Worm (Caenorhabditis elegans) whole organism, L4 larva: Measurements from ENCODE around the gene Y17D7B.10.
A peak's percentile ranks its signal among the peaks of the same experiment; 100 is the strongest.

Experiments
- F44E2.7 ChIP-seq: fragments of 200-800 bp; sonication (Bioruptor generic); IDR thresholded peaks from 2 replicates; pipeline ENCODE4 v2.1.2; 2022; ENCODE audit warnings: missing genetic modification characterization, missing compliant biosample characterization
- R02D3.7 ChIP-seq: fragments of 150-350 bp; sonication (generic microtip); optimal IDR thresholded peaks from 3 replicates; lab custom pipeline; 2014; ENCODE audit warnings: missing biosample characterization, missing genetic modification characterization
- T26A8.4 ChIP-seq: fragments of 200-800 bp; sonication (Bioruptor generic); IDR thresholded peaks from 2 replicates; pipeline ENCODE4 v1.3.6; 2022; ENCODE audit warnings: missing genetic modification characterization, missing compliant biosample characterization
- Y105C5A.15 ChIP-seq: fragments of 200-800 bp; sonication (Bioruptor generic); IDR thresholded peaks from 2 replicates; pipeline ENCODE4 v1.3.6; 2022; ENCODE audit warnings: missing genetic modification characterization, missing compliant biosample characterization
- ZK337.2 ChIP-seq: fragments of 200-800 bp; sonication (Bioruptor generic); IDR thresholded peaks from 2 replicates; pipeline ENCODE4 v1.3.6; 2022; ENCODE audit warnings: missing genetic modification reagents, missing genetic modification characterization, missing compliant biosample characterization
- ama-1 ChIP-seq: fragments of 150-350 bp; optimal IDR thresholded peaks from 2 replicates; lab custom pipeline; 2014; ENCODE audit warnings: inconsistent platforms, mixed read lengths
- arid-1 ChIP-seq: fragments of 200-800 bp; sonication (Bioruptor generic); conservative IDR thresholded peaks from 2 replicates; pipeline ENCODE4 v1.3.6; 2022; ENCODE audit warnings: missing genetic modification reagents, missing genetic modification characterization, missing compliant biosample characterization
- ceh-20 ChIP-seq: fragments of 200-800 bp; sonication (Bioruptor generic); IDR thresholded peaks from 2 replicates; pipeline ENCODE4 v1.3.6; 2022; ENCODE audit warnings: missing genetic modification reagents, missing genetic modification characterization, missing compliant biosample characterization
- ceh-32 ChIP-seq: sonication (generic microtip); optimal IDR thresholded peaks from 2 replicates; lab custom pipeline; 2016; ENCODE audit warnings: mild to moderate bottlenecking, missing genetic modification characterization, missing compliant biosample characterization; ENCODE audit not compliant: poor library complexity
- ceh-62 ChIP-seq: sonication (generic microtip); optimal IDR thresholded peaks from 2 replicates; lab custom pipeline; 2017; ENCODE audit warnings: missing biosample characterization, missing genetic modification characterization
- ceh-82 ChIP-seq: sonication (generic microtip); optimal IDR thresholded peaks from 2 replicates; lab custom pipeline; 2017; ENCODE audit warnings: missing biosample characterization, missing genetic modification characterization
- ces-1 ChIP-seq: fragments of 150-350 bp; sonication (generic microtip); optimal IDR thresholded peaks from 4 replicates; lab custom pipeline; 2014; ENCODE audit warnings: missing biosample characterization, missing genetic modification reagents, missing genetic modification characterization
- cey-2 ChIP-seq: sonication (generic microtip); optimal IDR thresholded peaks from 3 replicates; lab custom pipeline; 2017; ENCODE audit warnings: missing genetic modification characterization, mild to moderate bottlenecking, missing compliant biosample characterization, antibody characterized with exemption, borderline replicate concordance; ENCODE audit not compliant: insufficient read depth
- daf-19 ChIP-seq: fragments of 200-800 bp; sonication (Bioruptor generic); conservative IDR thresholded peaks from 2 replicates; pipeline ENCODE4 v1.3.6; 2022; ENCODE audit warnings: missing genetic modification characterization, missing compliant biosample characterization
- dmd-6 ChIP-seq: fragments of 200-800 bp; sonication (Bioruptor generic); IDR thresholded peaks from 2 replicates; pipeline ENCODE4 v1.3.6; 2022; ENCODE audit warnings: missing genetic modification reagents, missing genetic modification characterization, missing compliant biosample characterization
- dmd-9 ChIP-seq: fragments of 200-800 bp; sonication (Bioruptor generic); IDR thresholded peaks from 2 replicates; pipeline ENCODE4 v1.3.6; 2022; ENCODE audit warnings: missing genetic modification reagents, missing genetic modification characterization, missing compliant biosample characterization
- dpl-1 ChIP-seq: fragments of 150-350 bp; optimal IDR thresholded peaks from 2 replicates; lab custom pipeline; 2014; ENCODE audit warnings: missing biosample characterization, missing genetic modification reagents, missing genetic modification characterization
- duxl-1 ChIP-seq: sonication (generic microtip); optimal IDR thresholded peaks from 2 replicates; lab custom pipeline; 2016; ENCODE audit warnings: mild to moderate bottlenecking, missing genetic modification characterization, moderate library complexity, missing compliant biosample characterization; ENCODE audit not compliant: poor library complexity
- dve-1 ChIP-seq: sonication (generic microtip); optimal IDR thresholded peaks from 2 replicates; lab custom pipeline; 2017; ENCODE audit warnings: antibody characterized with exemption, mild to moderate bottlenecking, missing genetic modification characterization, missing compliant biosample characterization; ENCODE audit not compliant: insufficient read depth
- egl-43 ChIP-seq: fragments of 200-800 bp; sonication (Bioruptor generic); IDR thresholded peaks from 2 replicates; pipeline ENCODE4 v1.3.6; 2022; ENCODE audit warnings: missing genetic modification reagents, missing genetic modification characterization, missing compliant biosample characterization
- fos-1 ChIP-seq: fragments of 150-350 bp; optimal IDR thresholded peaks from 2 replicates; lab custom pipeline; 2014; ENCODE audit warnings: missing biosample characterization, missing genetic modification characterization
- gei-8 ChIP-seq: fragments of 200-800 bp; sonication (Bioruptor generic); optimal IDR thresholded peaks from 2 replicates; lab custom pipeline; 2018; ENCODE audit warnings: mild to moderate bottlenecking, missing genetic modification characterization, missing compliant biosample characterization
- hlh-11 ChIP-seq: fragments of 200-800 bp; sonication (Bioruptor generic); optimal IDR thresholded peaks from 2 replicates; lab custom pipeline; 2018; ENCODE audit warnings: mild to moderate bottlenecking, missing genetic modification characterization, missing compliant biosample characterization
- hlh-30 ChIP-seq: sonication (generic microtip); optimal IDR thresholded peaks from 2 replicates; lab custom pipeline; 2017; ENCODE audit warnings: antibody characterized with exemption, mild to moderate bottlenecking, missing genetic modification characterization, missing compliant biosample characterization; ENCODE audit not compliant: insufficient read depth
- lin-1 ChIP-seq: fragments of 200-800 bp; sonication (Bioruptor generic); IDR thresholded peaks from 2 replicates; pipeline ENCODE4 v1.3.6; 2022; ENCODE audit warnings: missing genetic modification reagents, missing genetic modification characterization, missing compliant biosample characterization
- lin-29 ChIP-seq: fragments of 200-800 bp; sonication (Bioruptor generic); IDR thresholded peaks from 2 replicates; pipeline ENCODE4 v1.3.6; 2022; ENCODE audit warnings: missing genetic modification reagents, missing genetic modification characterization, missing compliant biosample characterization
- lir-3 ChIP-seq: sonication (generic microtip); optimal IDR thresholded peaks from 2 replicates; lab custom pipeline; 2016; ENCODE audit warnings: mild to moderate bottlenecking, missing genetic modification characterization, missing compliant biosample characterization
- lsy-2 ChIP-seq, 2 experiments: fragments of 150-350 bp in 1 of 2; sonication (generic microtip) in 1 of 2; optimal IDR thresholded peaks; 2 replicates each; lab custom pipeline; 2014 to 2017; ENCODE audit warnings: missing biosample characterization in 2 of 2, missing genetic modification characterization in 2 of 2
- madf-5 ChIP-seq, 2 experiments: fragments of 200-800 bp; sonication (Bioruptor generic); IDR thresholded peaks; 2 replicates each; pipeline ENCODE4 v1.3.6; 2022; ENCODE audit warnings: missing compliant biosample characterization in 2 of 2, missing genetic modification characterization in 2 of 2
- madf-9 ChIP-seq: fragments of 200-800 bp; sonication (Bioruptor generic); conservative IDR thresholded peaks from 2 replicates; pipeline ENCODE4 v1.3.6; 2022; ENCODE audit warnings: missing genetic modification reagents, missing genetic modification characterization, missing compliant biosample characterization
- mdl-1 ChIP-seq, 2 experiments: fragments of 150-350 bp in 1 of 2; sonication (generic microtip) in 1 of 2; optimal IDR thresholded peaks; 2 replicates each; lab custom pipeline; 2014 to 2017; ENCODE audit warnings: missing biosample characterization in 2 of 2, missing genetic modification characterization in 2 of 2
- mdt-29 ChIP-seq: fragments of 200-800 bp; sonication (Bioruptor generic); IDR thresholded peaks from 2 replicates; pipeline ENCODE4 v1.3.6; 2022; ENCODE audit warnings: missing genetic modification reagents, missing genetic modification characterization, missing compliant biosample characterization
- mep-1 ChIP-seq: fragments of 150-350 bp; sonication (generic microtip); optimal IDR thresholded peaks from 3 replicates; lab custom pipeline; 2014; ENCODE audit warnings: missing biosample characterization, missing genetic modification characterization
- nhr-237 ChIP-seq: sonication (generic microtip); optimal IDR thresholded peaks from 2 replicates; lab custom pipeline; 2017; ENCODE audit warnings: missing biosample characterization, missing genetic modification characterization
- nhr-25 ChIP-seq: sonication (generic microtip); optimal IDR thresholded peaks from 2 replicates; lab custom pipeline; 2017; ENCODE audit warnings: missing genetic modification characterization, mild to moderate bottlenecking, missing compliant biosample characterization, antibody characterized with exemption, moderate library complexity, borderline replicate concordance; ENCODE audit not compliant: insufficient read depth
- nhr-28 ChIP-seq: fragments of 150-350 bp; optimal IDR thresholded peaks from 2 replicates; lab custom pipeline; 2014; ENCODE audit warnings: missing biosample characterization, missing genetic modification characterization
- nhr-41 ChIP-seq: fragments of 200-800 bp; sonication (Bioruptor generic); IDR thresholded peaks from 2 replicates; pipeline ENCODE4 v1.3.6; 2022; ENCODE audit warnings: missing genetic modification reagents, missing genetic modification characterization, missing compliant biosample characterization
- nhr-48 ChIP-seq: sonication (generic microtip); optimal IDR thresholded peaks from 2 replicates; lab custom pipeline; 2016; ENCODE audit warnings: mild to moderate bottlenecking, missing genetic modification characterization, missing compliant biosample characterization
- nhr-77 ChIP-seq: fragments of 150-350 bp; optimal IDR thresholded peaks from 2 replicates; lab custom pipeline; 2014; ENCODE audit warnings: missing biosample characterization, missing genetic modification characterization
- php-3 ChIP-seq: fragments of 200-800 bp; sonication (Bioruptor generic); IDR thresholded peaks from 2 replicates; pipeline ENCODE4 v1.3.6; 2022; ENCODE audit warnings: missing genetic modification reagents, missing genetic modification characterization, missing compliant biosample characterization
- pqm-1 ChIP-seq: sonication (generic microtip); optimal IDR thresholded peaks from 2 replicates; lab custom pipeline; 2017; ENCODE audit warnings: missing biosample characterization, missing genetic modification characterization
- rbr-2 ChIP-seq: sonication (generic microtip); optimal IDR thresholded peaks from 2 replicates; lab custom pipeline; 2016; ENCODE audit warnings: missing genotype, missing genetic modification characterization, missing compliant biosample characterization
- sdz-12 ChIP-seq: fragments of 200-800 bp; sonication (Bioruptor generic); optimal IDR thresholded peaks from 2 replicates; lab custom pipeline; 2018; ENCODE audit warnings: mild to moderate bottlenecking, missing genetic modification characterization, missing compliant biosample characterization
- set-16 ChIP-seq: fragments of 200-800 bp; sonication (Bioruptor generic); IDR thresholded peaks from 2 replicates; pipeline ENCODE4 v1.3.6; 2022; ENCODE audit warnings: missing genetic modification reagents, missing genetic modification characterization, missing compliant biosample characterization
- skn-1 ChIP-seq: fragments of 150-350 bp; optimal IDR thresholded peaks from 2 replicates; lab custom pipeline; 2014; ENCODE audit warnings: missing biosample characterization, missing genetic modification characterization
- snpc-1.2 ChIP-seq: fragments of 200-800 bp; sonication (Bioruptor generic); IDR thresholded peaks from 2 replicates; pipeline ENCODE4 v1.3.6; 2022; ENCODE audit warnings: missing genetic modification reagents, missing genetic modification characterization, missing compliant biosample characterization
- spr-3 ChIP-seq: fragments of 200-800 bp; sonication (Bioruptor generic); optimal IDR thresholded peaks from 2 replicates; lab custom pipeline; 2018; ENCODE audit warnings: mild to moderate bottlenecking, missing genetic modification characterization, missing compliant biosample characterization
- tag-97 ChIP-seq: fragments of 200-800 bp; sonication (Bioruptor generic); IDR thresholded peaks from 2 replicates; pipeline ENCODE4 v1.3.6; 2022; ENCODE audit warnings: missing genetic modification characterization, missing compliant biosample characterization
- tra-1 ChIP-seq: fragments of 200-800 bp; sonication (Bioruptor generic); IDR thresholded peaks from 2 replicates; pipeline ENCODE4 v1.3.6; 2022; ENCODE audit warnings: missing genetic modification reagents, missing genetic modification characterization, missing compliant biosample characterization
- unc-130 ChIP-seq: sonication (generic microtip); optimal IDR thresholded peaks from 2 replicates; lab custom pipeline; 2016; ENCODE audit warnings: missing genetic modification reagents, missing genetic modification characterization, missing compliant biosample characterization
- vab-7 ChIP-seq: fragments of 200-800 bp; sonication (Bioruptor generic); IDR thresholded peaks from 2 replicates; pipeline ENCODE4 v1.3.6; 2022; ENCODE audit warnings: missing genetic modification reagents, missing genetic modification characterization, missing compliant biosample characterization

Y17D7B.10 gene

ce11 chrV:18782747-18783146 is 769 bp upstream of the Y17D7B.10 start:
- TF ChIP-seq nhr-48 (peak; percentile 4), sdz-12 (GFP tag; lab: Kevin White, UChicago) (no peak), dve-1 (peak; percentile 77), tag-97 (GFP tag; lab: Robert Waterston, UW) (no peak), nhr-25 (tag; lab: Kevin White, UChicago) (no peak), ces-1 (GFP tag; lab: Kevin White, UChicago) (no peak), ZK337.2 (no peak), unc-130 (GFP tag; lab: Kevin White, UChicago) (no peak), T26A8.4 (GFP tag; lab: Robert Waterston, UW) (no peak), tra-1 (GFP tag; lab: Robert Waterston, UW) (no peak), F44E2.7 (GFP tag; lab: Robert Waterston, UW) (no peak), snpc-1.2 (GFP tag; lab: Robert Waterston, UW) (no peak), lir-3 (tag; lab: Kevin White, UChicago) (no peak), lsy-2 (tag; optimal IDR thresholded peaks at IDR 0.05; lab: Kevin White, UChicago) (peak in 1 of 2 experiments; percentile 40), nhr-28 (tag; lab: Kevin White, UChicago) (peak; percentile 71), Y105C5A.15 (GFP tag; lab: Robert Waterston, UW) (no peak), rbr-2 (no peak), nhr-41 (GFP tag; lab: Robert Waterston, UW) (no peak), ceh-82 (no peak), mdt-29 (GFP tag; lab: Robert Waterston, UW) (no peak), pqm-1 (tag; lab: Kevin White, UChicago) (peak; percentile 58), set-16 (GFP tag; lab: Robert Waterston, UW) (peak; percentile 39; the same call in 1 of the 2 replicates), arid-1 (GFP tag; lab: Robert Waterston, UW) (no peak), mdl-1 (tag; optimal IDR thresholded peaks at IDR 0.05; lab: Kevin White, UChicago) (no peak), nhr-237 (tag; lab: Kevin White, UChicago) (no peak), dmd-6 (GFP tag; lab: Robert Waterston, UW) (peak; percentile 87), ceh-20 (0 out of 2 replicates have a peak, but pooled peaks have one; percentile 20), hlh-11 (tag; lab: Kevin White, UChicago) (peak; percentile 79), nhr-77 (tag; lab: Kevin White, UChicago) (peak; percentile 2), lin-1 (GFP tag; lab: Robert Waterston, UW) (no peak), daf-19 (no peak), cey-2 (tag; lab: Kevin White, UChicago) (no peak), gei-8 (GFP tag; lab: Kevin White, UChicago) (no peak), dpl-1 (no peak), mep-1 (tag; lab: Kevin White, UChicago) (peak; percentile 25), php-3 (GFP tag; lab: Robert Waterston, UW) (peak; percentile 40; the same call in 1 of the 2 replicates), spr-3 (GFP tag; lab: Kevin White, UChicago) (no peak), lin-29 (GFP tag; lab: Robert Waterston, UW) (no peak), duxl-1 (tag; lab: Kevin White, UChicago) (peak; percentile 92), hlh-30 (tag; lab: Kevin White, UChicago) (peak; percentile 3), ceh-62 (no peak), dmd-9 (GFP tag; lab: Robert Waterston, UW) (no peak), skn-1 (tag; lab: Kevin White, UChicago) (no peak), madf-5 (GFP tag; IDR thresholded peaks at IDR 0.05; lab: Robert Waterston, UW) (no peak), vab-7 (GFP tag; lab: Robert Waterston, UW) (no peak), ama-1 (no peak), R02D3.7 (tag; lab: Kevin White, UChicago) (no peak), fos-1 (no peak), ceh-32 (tag; lab: Kevin White, UChicago) (no peak), madf-9 (GFP tag; lab: Robert Waterston, UW) (no peak), egl-43 (GFP tag; lab: Robert Waterston, UW) (no peak)
